Worm (Caenorhabditis elegans): Measurements from ENCODE around the gene ptr-13.

- TF ChIP-seq dve-1 (tag; optimal IDR thresholded peaks at IDR 0.05) (no peak), nhr-11 (tag; optimal IDR thresholded peaks at IDR 0.05) (no peak), che-1 (tag; optimal IDR thresholded peaks at IDR 0.05) (no peak), pros-1 (tag; optimal IDR thresholded peaks at IDR 0.05) (no peak), ama-1 (optimal IDR thresholded peaks at IDR 0.05) (no peak), ztf-16 (tag; optimal IDR thresholded peaks at IDR 0.05) (no peak)
Observed at ce11 chrII:11152495-11152894, 9.8 kb downstream of the ptr-13 start, which contains the start of gene pqm-1.

All from whole organism, late embryonic.